Fruit fly (Drosophila melanogaster): ENCODE results near the gene Arp2.

Gene Arp2

DNA sequence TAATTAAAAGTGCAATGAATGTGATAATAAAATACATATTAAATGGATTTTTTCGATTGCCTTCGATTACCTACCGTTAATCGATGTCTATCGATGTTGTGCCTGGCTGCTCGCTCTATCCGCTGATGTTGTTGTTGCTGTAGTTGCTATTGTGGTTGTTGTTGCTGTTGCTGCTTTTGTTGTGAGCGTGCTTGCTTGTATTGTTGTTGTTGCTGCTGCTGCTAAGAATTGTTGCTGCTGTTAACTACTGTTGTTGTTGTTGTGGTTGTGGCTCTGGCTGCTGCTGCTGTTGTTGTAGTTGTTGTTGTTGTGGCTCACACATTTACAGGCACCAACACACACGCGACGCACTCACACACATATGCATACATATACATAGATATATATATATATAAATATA lies 26.6 kb downstream of the Arp2 start:
- TF ChIP-seq CG32006 (GFP tag; optimal IDR thresholded peaks at IDR 0.05) (no peak), CG31627 (GFP tag; optimal IDR thresholded peaks at IDR 0.05) (no peak), CG9139 (GFP tag; optimal IDR thresholded peaks at IDR 0.05) (no peak), CG10669 (GFP tag; optimal IDR thresholded peaks at IDR 0.05) (no peak), Sox14 (GFP tag; optimal IDR thresholded peaks at IDR 0.05) (no peak), Hr4 (GFP tag; optimal IDR thresholded peaks at IDR 0.05) (no peak), CG15336 (GFP tag; IDR thresholded peaks at IDR 0.05) (no peak), CG7368 (GFP tag; optimal IDR thresholded peaks at IDR 0.05) (no peak)

DNA sequence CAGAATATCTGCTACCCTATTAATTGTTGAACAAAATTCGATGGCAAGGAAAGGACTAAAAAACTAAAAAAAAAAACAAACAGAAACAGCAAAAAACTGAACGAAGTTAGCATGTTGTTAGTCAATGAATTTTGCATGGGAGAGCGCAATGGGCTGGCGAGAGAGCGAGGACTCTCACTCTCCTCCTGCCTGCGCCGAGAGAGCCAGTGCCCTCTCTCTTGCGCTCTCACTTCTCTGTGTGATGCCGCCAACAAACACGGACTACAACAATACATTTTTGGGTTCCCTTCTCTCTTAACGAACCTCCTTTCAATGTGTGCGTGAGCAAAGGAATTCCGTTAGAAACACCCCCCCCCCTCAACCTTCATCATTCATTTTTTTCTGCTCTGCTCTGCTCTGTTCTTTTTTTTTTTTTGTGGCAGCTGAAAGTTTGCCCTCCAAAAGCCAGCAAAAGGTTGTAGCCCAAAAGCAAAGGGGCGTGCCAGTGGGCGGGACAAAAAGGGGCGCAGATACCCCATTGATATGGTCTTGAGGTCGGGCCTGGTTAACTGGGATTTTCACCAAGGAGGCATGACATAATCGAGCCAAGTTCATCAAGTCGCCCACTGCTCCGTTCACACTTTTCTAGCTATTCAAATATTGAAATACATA lies 27.6 kb downstream of the Arp2 start:
- no peak for TF ChIP-seq CG1621 (tag; optimal IDR thresholded peaks at IDR 0.05)
- no peak for TF ChIP-seq CG8119 (GFP tag; IDR thresholded peaks at IDR 0.05)
- TF ChIP-seq CG6854 (GFP tag; optimal IDR thresholded peaks at IDR 0.05), result no peak
- TF ChIP-seq topi (GFP tag; optimal IDR thresholded peaks at IDR 0.05), result no peak
- no peak for TF ChIP-seq pdm3 (GFP tag; optimal IDR thresholded peaks at IDR 0.05)
- TF ChIP-seq dac (GFP tag; optimal IDR thresholded peaks at IDR 0.05), result no peak
- TF ChIP-seq svp (GFP tag), result no peak
- no peak for TF ChIP-seq Gug (GFP tag; IDR thresholded peaks at IDR 0.05)
- TF ChIP-seq cyc (GFP tag; optimal IDR thresholded peaks at IDR 0.05), result no peak
- TF ChIP-seq CG10669 (GFP tag; optimal IDR thresholded peaks at IDR 0.05), result no peak
- TF ChIP-seq CG6792 (GFP tag; optimal IDR thresholded peaks at IDR 0.05), result no peak
- no peak for TF ChIP-seq fd85E (GFP tag; optimal IDR thresholded peaks at IDR 0.05)
- no peak for TF ChIP-seq Hr39 (GFP tag; optimal IDR thresholded peaks at IDR 0.05)
- no peak for TF ChIP-seq net (GFP tag; optimal IDR thresholded peaks at IDR 0.05)
- no peak for TF ChIP-seq Eip78C (GFP tag)

DNA sequence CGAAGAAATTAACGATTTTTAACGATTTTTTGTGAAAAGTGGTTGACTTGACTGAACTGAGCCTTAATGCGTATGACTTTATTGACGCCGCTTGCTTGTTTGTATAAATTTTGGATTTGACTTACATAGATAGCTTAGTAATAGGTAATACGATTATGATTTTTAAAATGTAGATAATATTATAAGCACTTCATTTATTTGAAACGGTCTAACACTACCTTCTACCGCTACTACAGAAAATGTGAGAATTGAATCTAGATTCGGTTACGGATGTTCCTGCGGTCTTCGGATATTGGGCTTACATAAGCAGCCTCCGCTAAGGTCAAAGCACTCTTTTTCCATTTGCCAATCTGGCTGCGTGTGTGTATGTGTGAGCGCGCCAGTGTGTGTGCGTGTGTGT lies 28.5 kb downstream of the Arp2 start, which contains the start of gene Cnx14D:
Gene Cnx14D, minus strand, starts transcription at position 101 of the 400 bp plus-strand sequence.
- TF ChIP-seq CG11294 (GFP tag; IDR thresholded peaks at IDR 0.05) (no peak), CG15336 (GFP tag; IDR thresholded peaks at IDR 0.05) (no peak), CG34406 (GFP tag; optimal IDR thresholded peaks at IDR 0.05) (no peak), cyc (GFP tag; optimal IDR thresholded peaks at IDR 0.05) (no peak), acj6 (GFP tag; optimal IDR thresholded peaks at IDR 0.05) (no peak), CG32006 (GFP tag; optimal IDR thresholded peaks at IDR 0.05) (no peak), Hr38 (GFP tag; optimal IDR thresholded peaks at IDR 0.05) (no peak)
